Fruit fly (Drosophila melanogaster) whole organism, embryonic: Measurements from ENCODE around the gene CG31463.

Experiments
- Ada2b ChIP-seq: fragments of 200-800 bp; sonication (Bioruptor generic); IDR thresholded peaks from 2 replicates; pipeline ENCODE4 v1.3.6; 2022; ENCODE audit warnings: missing biosample characterization, missing genetic modification characterization
- Atf-2 ChIP-seq: fragments of 200-800 bp; sonication (Bioruptor generic); optimal IDR thresholded peaks from 2 replicates; lab custom pipeline; 2016; ENCODE audit warnings: missing biosample characterization, missing genetic modification characterization
- B-H2 ChIP-seq: fragments of 200-800 bp; sonication (Bioruptor generic); optimal IDR thresholded peaks from 2 replicates; lab custom pipeline; 2018; ENCODE audit warnings: missing biosample characterization, mild to moderate bottlenecking, missing genetic modification characterization
- CG10267 ChIP-seq: fragments of 200-800 bp; sonication (Bioruptor generic); optimal IDR thresholded peaks from 2 replicates; lab custom pipeline; 2018; ENCODE audit warnings: missing biosample characterization, mild to moderate bottlenecking, missing genetic modification characterization, moderate library complexity
- CG11085 ChIP-seq: fragments of 200-800 bp; sonication (Bioruptor generic); IDR thresholded peaks from 2 replicates; pipeline ENCODE4 v1.3.6; 2022; ENCODE audit warnings: missing biosample characterization, missing genetic modification characterization
- CG11695 ChIP-seq: fragments of 200-800 bp; sonication (Bioruptor generic); IDR thresholded peaks from 3 replicates; pipeline ENCODE4 v1.3.6; 2022; ENCODE audit warnings: missing biosample characterization, missing genetic modification characterization
- CG12299 ChIP-seq: fragments of 200-800 bp; sonication (Bioruptor generic); optimal IDR thresholded peaks from 2 replicates; lab custom pipeline; 2018; ENCODE audit warnings: missing biosample characterization, mild to moderate bottlenecking, missing genetic modification characterization
- CG14014 ChIP-seq: fragments of 200-800 bp; sonication (Bioruptor generic); IDR thresholded peaks from 2 replicates; pipeline ENCODE4 v1.3.6; 2022; ENCODE audit warnings: missing biosample characterization, missing genetic modification characterization
- CG14667 ChIP-seq: fragments of 200-800 bp; sonication (Bioruptor generic); IDR thresholded peaks from 2 replicates; pipeline ENCODE4 v1.3.6; 2022; ENCODE audit warnings: missing biosample characterization, missing genetic modification characterization
- CG15514 ChIP-seq: fragments of 200-800 bp; sonication (Bioruptor generic); optimal IDR thresholded peaks from 3 replicates; lab custom pipeline; 2017; ENCODE audit warnings: missing biosample characterization, missing genetic modification characterization, mild to moderate bottlenecking, moderate library complexity, missing genetic modification reagents
- CG16779 ChIP-seq: fragments of 200-800 bp; sonication (Bioruptor generic); IDR thresholded peaks from 2 replicates; pipeline ENCODE4 v1.3.6; 2022; ENCODE audit warnings: missing biosample characterization, missing genetic modification characterization
- CG2678 ChIP-seq: fragments of 200-800 bp; sonication (Bioruptor generic); optimal IDR thresholded peaks from 3 replicates; lab custom pipeline; 2019; ENCODE audit warnings: missing biosample characterization, mild to moderate bottlenecking, missing genetic modification characterization, moderate library complexity
- CG30431 ChIP-seq: fragments of 200-800 bp; sonication (Bioruptor generic); optimal IDR thresholded peaks from 2 replicates; lab custom pipeline; 2017; ENCODE audit warnings: missing biosample characterization, missing genetic modification characterization
- CG31441 ChIP-seq: fragments of 200-800 bp; sonication (Bioruptor generic); IDR thresholded peaks from 2 replicates; pipeline ENCODE4 v1.3.6; 2022; ENCODE audit warnings: missing biosample characterization, missing genetic modification characterization
- CG5180 ChIP-seq: fragments of 200-800 bp; sonication (Bioruptor generic); optimal IDR thresholded peaks from 3 replicates; lab custom pipeline; 2017; ENCODE audit warnings: missing biosample characterization, missing genetic modification characterization, mild to moderate bottlenecking, moderate library complexity, missing genetic modification reagents
- CG6654 ChIP-seq: fragments of 200-800 bp; sonication (Bioruptor generic); optimal IDR thresholded peaks from 2 replicates; lab custom pipeline; 2017; ENCODE audit warnings: missing biosample characterization, mild to moderate bottlenecking, missing genetic modification characterization
- CG6813 ChIP-seq: fragments of 200-800 bp; sonication (Bioruptor generic); optimal IDR thresholded peaks from 2 replicates; lab custom pipeline; 2017; ENCODE audit warnings: missing biosample characterization, missing genetic modification characterization, mild to moderate bottlenecking, moderate library complexity, missing genetic modification reagents
- CG8290 ChIP-seq, 3 experiments: fragments of 200-800 bp; sonication (Bioruptor generic); optimal IDR thresholded peaks; 2 replicates each; lab custom pipeline; 2016 to 2019; ENCODE audit warnings: missing biosample characterization in 3 of 3, missing genetic modification characterization in 3 of 3, mild to moderate bottlenecking in 2 of 3, moderate library complexity in 1 of 3
- CG8478 ChIP-seq: fragments of >200 bp; optimal IDR thresholded peaks from 2 replicates; lab custom pipeline; 2018
- CG9876 ChIP-seq: fragments of 200-800 bp; sonication (Bioruptor generic); optimal IDR thresholded peaks from 2 replicates; lab custom pipeline; 2016; ENCODE audit warnings: missing biosample characterization, missing genetic modification characterization
- CkIIα-i1 ChIP-seq: fragments of 200-800 bp; sonication (Bioruptor generic); IDR thresholded peaks from 2 replicates; pipeline ENCODE4 v1.3.6; 2022; ENCODE audit warnings: missing biosample characterization, missing genetic modification characterization
- Dfd ChIP-seq, 2 experiments: fragments of >200 bp; optimal IDR thresholded peaks; 2 replicates each; lab custom pipeline; 2017; ENCODE audit warnings: missing biosample characterization in 2 of 2, missing genetic modification characterization in 2 of 2
- Dip2 ChIP-seq: fragments of 200-800 bp; sonication (Bioruptor generic); IDR thresholded peaks from 2 replicates; pipeline ENCODE4 v1.3.6; 2022; ENCODE audit warnings: missing biosample characterization, missing genetic modification characterization
- E2f1 ChIP-seq: fragments of 200-800 bp; sonication (Bioruptor generic); IDR thresholded peaks from 2 replicates; pipeline ENCODE4 v1.3.6; 2022; ENCODE audit warnings: missing biosample characterization, missing genetic modification characterization
- Max ChIP-seq: fragments of 200-800 bp; sonication (Bioruptor generic); optimal IDR thresholded peaks from 2 replicates; lab custom pipeline; 2016; ENCODE audit warnings: missing biosample characterization, mild to moderate bottlenecking, missing genetic modification characterization
- Myb ChIP-seq: fragments of 200-800 bp; sonication (Bioruptor generic); optimal IDR thresholded peaks from 2 replicates; lab custom pipeline; 2016; ENCODE audit warnings: missing biosample characterization, missing genetic modification characterization
- Oaz ChIP-seq: fragments of 200-800 bp; sonication (Bioruptor generic); IDR thresholded peaks from 2 replicates; pipeline ENCODE4 v1.3.6; 2022; ENCODE audit warnings: missing biosample characterization, missing genetic modification characterization
- Rfx ChIP-seq: fragments of 200-800 bp; sonication (Bioruptor generic); IDR thresholded peaks from 2 replicates; pipeline ENCODE4 v1.3.6; 2022; ENCODE audit warnings: missing biosample characterization, missing genetic modification characterization
- ato ChIP-seq: fragments of 200-800 bp; sonication (Bioruptor generic); IDR thresholded peaks from 2 replicates; pipeline ENCODE4 v1.3.6; 2022; ENCODE audit warnings: missing biosample characterization, missing genetic modification characterization; ENCODE audit not compliant: partially characterized antibody
- bab2 ChIP-seq: fragments of 200-800 bp; sonication (Bioruptor generic); optimal IDR thresholded peaks from 2 replicates; lab custom pipeline; 2016; ENCODE audit warnings: missing biosample characterization, missing genetic modification characterization
- bcd ChIP-seq: fragments of 200-800 bp; sonication (Bioruptor generic); optimal IDR thresholded peaks from 2 replicates; lab custom pipeline; 2017; ENCODE audit warnings: missing biosample characterization, mild to moderate bottlenecking, missing genetic modification characterization
- bsh ChIP-seq, 2 experiments: fragments of 200-800 bp; sonication (Bioruptor generic); optimal IDR thresholded peaks; 2 replicates each; lab custom pipeline; 2017 to 2018; ENCODE audit warnings: mild to moderate bottlenecking in 2 of 2, missing biosample characterization in 2 of 2, missing genetic modification characterization in 2 of 2, moderate library complexity in 1 of 2
- chn ChIP-seq: fragments of 200-800 bp; sonication (Bioruptor generic); optimal IDR thresholded peaks from 2 replicates; lab custom pipeline; 2016; ENCODE audit warnings: missing biosample characterization, missing genetic modification characterization
- eyg ChIP-seq: fragments of 200-800 bp; sonication (Bioruptor generic); optimal IDR thresholded peaks from 3 replicates; lab custom pipeline; 2016; ENCODE audit warnings: missing biosample characterization, missing genetic modification characterization
- gsb ChIP-seq: fragments of 200-800 bp; sonication (Bioruptor generic); IDR thresholded peaks from 2 replicates; pipeline ENCODE4 v1.3.6; 2022; ENCODE audit warnings: missing biosample characterization, missing genetic modification characterization
- gt ChIP-seq: fragments of 200-800 bp; sonication (Bioruptor generic); IDR thresholded peaks from 2 replicates; pipeline ENCODE4 v1.3.6; 2022; ENCODE audit warnings: missing biosample characterization, missing genetic modification characterization
- ham ChIP-seq: fragments of 200-800 bp; sonication (Bioruptor generic); IDR thresholded peaks from 2 replicates; pipeline ENCODE4 v1.3.6; 2022; ENCODE audit warnings: missing biosample characterization, missing genetic modification characterization
- hb ChIP-seq: fragments of 200-800 bp; sonication (Bioruptor generic); IDR thresholded peaks from 3 replicates; pipeline ENCODE4 v1.3.6; 2022; ENCODE audit warnings: missing biosample characterization, missing genetic modification characterization; ENCODE audit not compliant: partially characterized antibody
- hkb ChIP-seq, 2 experiments: fragments of 200-800 bp in 1 of 2; fragments of >200 bp in 1 of 2; sonication (Bioruptor generic) in 1 of 2; IDR thresholded peaks in 1 of 2; optimal IDR thresholded peaks in 1 of 2; 2 replicates each; pipeline versions ENCODE4 v1.3.6 to Lab custom; 2017 to 2022; ENCODE audit warnings: missing biosample characterization in 1 of 2, missing genetic modification characterization in 1 of 2
- kay ChIP-seq: fragments of 200-800 bp; sonication (Bioruptor generic); optimal IDR thresholded peaks from 2 replicates; lab custom pipeline; 2016; ENCODE audit warnings: missing biosample characterization, missing genetic modification characterization
- lab ChIP-seq: fragments of 200-800 bp; sonication (Bioruptor generic); optimal IDR thresholded peaks from 3 replicates; lab custom pipeline; 2017; ENCODE audit warnings: missing biosample characterization, missing genetic modification characterization, mild to moderate bottlenecking, moderate library complexity, missing genetic modification reagents
- luna ChIP-seq: fragments of 200-800 bp; sonication (Bioruptor generic); optimal IDR thresholded peaks from 2 replicates; lab custom pipeline; 2016; ENCODE audit warnings: missing biosample characterization, missing genetic modification characterization
- otp ChIP-seq: fragments of 200-800 bp; sonication (Bioruptor generic); IDR thresholded peaks from 3 replicates; pipeline ENCODE4, ENCODE4 v1.3.6; 2022; ENCODE audit warnings: missing biosample characterization, missing genetic modification characterization
- pan ChIP-seq, 4 experiments: fragments of >200 bp in 3 of 4; fragments of 200-800 bp in 1 of 4; sonication (Bioruptor generic) in 1 of 4; optimal IDR thresholded peaks in 3 of 4; IDR thresholded peaks in 1 of 4; 2 replicates each; pipeline versions ENCODE4 v1.3.6 to Lab custom; 2017 to 2022; ENCODE audit warnings: missing biosample characterization in 2 of 4, missing genetic modification characterization in 2 of 4, mixed read lengths in 1 of 4
- pita ChIP-seq: fragments of 200-800 bp; sonication (Bioruptor generic); optimal IDR thresholded peaks from 2 replicates; lab custom pipeline; 2017; ENCODE audit warnings: missing biosample characterization, mild to moderate bottlenecking, missing genetic modification characterization
- row ChIP-seq: fragments of 200-800 bp; sonication (Bioruptor generic); IDR thresholded peaks from 3 replicates; pipeline ENCODE4 v1.3.6; 2022; ENCODE audit warnings: missing biosample characterization, missing genetic modification characterization
- toy ChIP-seq: fragments of 200-800 bp; sonication (Bioruptor generic); IDR thresholded peaks from 2 replicates; pipeline ENCODE4 v1.3.6; 2022; ENCODE audit warnings: missing biosample characterization, missing genetic modification characterization
- unpg ChIP-seq: fragments of 200-800 bp; sonication (Bioruptor generic); optimal IDR thresholded peaks from 3 replicates; lab custom pipeline; 2018; ENCODE audit warnings: missing biosample characterization, mild to moderate bottlenecking, missing genetic modification characterization, moderate library complexity

Gene CG31463

DNA sequence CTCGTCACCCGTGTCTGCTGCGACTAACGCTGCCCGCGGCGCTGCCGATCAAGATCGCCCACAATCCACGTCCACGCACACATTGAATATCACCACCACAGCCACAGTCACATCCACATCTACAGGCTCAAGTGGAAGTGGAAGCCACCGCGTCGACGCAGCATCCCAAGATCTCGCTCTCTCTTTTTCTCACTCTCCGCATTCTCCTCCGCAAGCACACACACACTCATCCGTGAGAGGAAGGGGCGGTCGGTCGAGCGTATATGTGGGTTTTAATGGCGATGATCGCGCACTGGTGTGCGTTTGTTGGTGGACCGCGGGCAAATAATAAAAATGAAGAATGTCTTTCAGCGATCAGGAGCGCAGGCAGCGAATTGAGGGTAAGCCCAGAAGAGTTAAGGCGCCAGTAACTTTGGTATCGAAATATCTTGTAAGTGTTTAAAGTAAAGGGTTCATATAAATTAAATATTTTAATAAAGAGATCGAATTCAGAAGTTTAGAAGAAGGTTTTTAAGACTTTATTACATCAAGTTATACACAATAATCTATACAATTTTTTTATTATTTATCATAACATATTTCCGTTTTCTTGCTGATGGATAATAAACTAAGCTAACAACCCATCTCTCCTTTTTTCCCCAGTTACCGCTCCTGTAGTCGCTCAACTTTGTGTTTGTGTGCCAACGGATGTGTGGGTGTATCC lies 41.8 kb downstream of the CG31463 start, which contains the start of gene Poxm (continued):
- peak in 1 of 2 experiments; percentile 83 for TF ChIP-seq Dfd (GFP tag; optimal IDR thresholded peaks at IDR 0.05; lab: Kevin White, UChicago)
- TF ChIP-seq CG6654 (GFP tag; lab: Kevin White, UChicago) = peak; percentile 78
- peak; percentile 81 for TF ChIP-seq CG5180
- no peak for TF ChIP-seq hb
- peak; percentile 85 for TF ChIP-seq unpg
- peak; percentile 68; the same call in 1 of the 2 replicates for TF ChIP-seq gsb (GFP tag; lab: Robert Waterston, UW)
- peak; percentile 21 for TF ChIP-seq CG15514 (GFP tag; lab: Kevin White, UChicago)
- peak; percentile 57 for TF ChIP-seq CG11085
- peak; percentile 93 for TF ChIP-seq bcd (GFP tag; lab: Kevin White, UChicago)
- TF ChIP-seq pita (GFP tag; lab: Kevin White, UChicago) = no peak
- peak; percentile 74 for TF ChIP-seq CG12299
- TF ChIP-seq Ada2b (GFP tag; lab: Robert Waterston, UW) = peak; percentile 88
- TF ChIP-seq Rfx (GFP tag; lab: Robert Waterston, UW) = peak; percentile 86
- TF ChIP-seq CG11695 (GFP tag; lab: Robert Waterston, UW) = peak; percentile 83; the same call in 2 of the 3 replicates
- TF ChIP-seq CG14667 (GFP tag; lab: Robert Waterston, UW) = peak; percentile 90; the same call in 1 of the 2 replicates
- peak; percentile 53 for TF ChIP-seq Dip2 (GFP tag; lab: Robert Waterston, UW)
- TF ChIP-seq toy = no peak
- TF ChIP-seq bab2 (GFP tag; lab: Kevin White, UChicago) = peak; percentile 77
- TF ChIP-seq pan (optimal IDR thresholded peaks at IDR 0.05; lab: Kevin White, UChicago) = no peak
- peak in 1 of 2 experiments; percentile 82 for TF ChIP-seq pan (GFP tag; optimal IDR thresholded peaks at IDR 0.05 in 1 of 2, IDR thresholded peaks at IDR 0.05 in 1 of 2)
- peak; percentile 86 for TF ChIP-seq CG10267 (tag; lab: Kevin White, UChicago)
- TF ChIP-seq CG14014 = peak; percentile 82; the same call in 1 of the 2 replicates
- TF ChIP-seq Atf-2 (GFP tag; lab: Kevin White, UChicago) = peak; percentile 68
- peak; percentile 77 for TF ChIP-seq chn (GFP tag; lab: Kevin White, UChicago)
- TF ChIP-seq E2f1 = peak; percentile 91
- TF ChIP-seq kay = peak; percentile 74
- TF ChIP-seq gt (GFP tag; lab: Robert Waterston, UW) = peak; percentile 83
- peak; percentile 96 for TF ChIP-seq CG2678 (tag; lab: Kevin White, UChicago)
- no peak for TF ChIP-seq luna (GFP tag; lab: Kevin White, UChicago)
- 0 out of 2 replicates have a peak, but pooled peaks have one; percentile 30 for TF ChIP-seq ham (GFP tag; lab: Robert Waterston, UW)
- peak; percentile 39 for TF ChIP-seq B-H2 (GFP tag; lab: Kevin White, UChicago)
- TF ChIP-seq CG9876 = no peak
- peak; percentile 78 for TF ChIP-seq Oaz (GFP tag; lab: Robert Waterston, UW)
- TF ChIP-seq CG30431 = peak; percentile 90
- peak; percentile 19 for TF ChIP-seq Myb (GFP tag; lab: Kevin White, UChicago)
- TF ChIP-seq bsh (GFP tag; optimal IDR thresholded peaks at IDR 0.05; lab: Kevin White, UChicago) = peak; percentile 91 to 93
- TF ChIP-seq CG16779 = no peak
- TF ChIP-seq CG8290 (GFP tag; optimal IDR thresholded peaks at IDR 0.05; lab: Kevin White, UChicago) = peak; percentile 78
- TF ChIP-seq CG8290 (tag; optimal IDR thresholded peaks at IDR 0.05; lab: Kevin White, UChicago) = peak in 1 of 2 experiments; percentile 83
- peak; percentile 92 for TF ChIP-seq row (GFP tag; lab: Robert Waterston, UW)
- TF ChIP-seq lab (GFP tag; lab: Kevin White, UChicago) = peak; percentile 77
- no peak for TF ChIP-seq ato (GFP tag; lab: Robert Waterston, UW)
- no peak for TF ChIP-seq hkb (optimal IDR thresholded peaks at IDR 0.05; lab: Kevin White, UChicago)
- peak; percentile 83 for TF ChIP-seq hkb (GFP tag; IDR thresholded peaks at IDR 0.05; lab: Robert Waterston, UW)
- peak; percentile 14 for TF ChIP-seq eyg (GFP tag; lab: Kevin White, UChicago)
- no peak; the same call in 1 of the 2 replicates for TF ChIP-seq CkIIα-i1 (GFP tag; lab: Robert Waterston, UW)
- TF ChIP-seq Max (GFP tag; lab: Kevin White, UChicago) = peak; percentile 78
- peak; percentile 91 for TF ChIP-seq CG8478 (lab: Kevin White, UChicago)
- TF ChIP-seq otp (GFP tag; lab: Robert Waterston, UW) = no peak
- TF ChIP-seq CG31441 (GFP tag; lab: Robert Waterston, UW) = peak; percentile 95
- TF ChIP-seq CG6813 = peak; percentile 74
